Worm (Caenorhabditis elegans) whole organism, late embryonic: ENCODE measurements around the gene tes-1.
A peak's percentile ranks its signal among the peaks of the same experiment; 100 is the strongest.

Experiments used
- C08G9.2 ChIP-seq: sonication (generic microtip); optimal IDR thresholded peaks from 2 replicates; lab custom pipeline; 2016; ENCODE audit warnings: mild to moderate bottlenecking, missing genetic modification characterization, moderate library complexity, missing compliant biosample characterization
- C38D4.7 ChIP-seq: fragments of 200-800 bp; sonication (Bioruptor generic); optimal IDR thresholded peaks from 2 replicates; lab custom pipeline; 2018; ENCODE audit warnings: mild to moderate bottlenecking, missing genetic modification characterization, moderate library complexity, missing compliant biosample characterization
- K02D7.2 ChIP-seq: sonication (generic microtip); optimal IDR thresholded peaks from 2 replicates; lab custom pipeline; 2017; ENCODE audit warnings: mild to moderate bottlenecking, missing genetic modification characterization, missing compliant biosample characterization
- T23F11.4 ChIP-seq: fragments of 200-800 bp; sonication (Bioruptor generic); optimal IDR thresholded peaks from 2 replicates; lab custom pipeline; 2018; ENCODE audit warnings: mild to moderate bottlenecking, missing genetic modification characterization, missing compliant biosample characterization
- ahr-1 ChIP-seq: sonication (generic microtip); optimal IDR thresholded peaks from 2 replicates; lab custom pipeline; 2016; ENCODE audit warnings: missing genetic modification characterization, missing compliant biosample characterization
- ama-1 ChIP-seq: fragments of 150-350 bp; optimal IDR thresholded peaks from 2 replicates; lab custom pipeline; 2014
- ceh-14 ChIP-seq: sonication (generic microtip); optimal IDR thresholded peaks from 2 replicates; lab custom pipeline; 2016; ENCODE audit warnings: missing genotype, missing genetic modification characterization, missing compliant biosample characterization
- ceh-18 ChIP-seq: sonication (generic microtip); optimal IDR thresholded peaks from 2 replicates; lab custom pipeline; 2016; ENCODE audit warnings: missing genetic modification characterization, missing compliant biosample characterization
- ceh-19 ChIP-seq: fragments of 200-800 bp; sonication (Bioruptor generic); optimal IDR thresholded peaks from 2 replicates; lab custom pipeline; 2018; ENCODE audit warnings: mild to moderate bottlenecking, missing genetic modification characterization, missing compliant biosample characterization
- ceh-22 ChIP-seq: sonication (generic microtip); optimal IDR thresholded peaks from 2 replicates; lab custom pipeline; 2017; ENCODE audit warnings: missing biosample characterization, missing genetic modification characterization
- ceh-24 ChIP-seq: sonication (generic microtip); optimal IDR thresholded peaks from 2 replicates; lab custom pipeline; 2016; ENCODE audit warnings: mild to moderate bottlenecking, missing genetic modification characterization, missing compliant biosample characterization
- ceh-30 ChIP-seq: fragments of 150-350 bp; optimal IDR thresholded peaks from 2 replicates; lab custom pipeline; 2014; ENCODE audit warnings: missing biosample characterization, missing genetic modification characterization
- ceh-31 ChIP-seq: sonication (generic microtip); optimal IDR thresholded peaks from 2 replicates; lab custom pipeline; 2016; ENCODE audit warnings: missing genetic modification characterization, missing compliant biosample characterization
- ceh-34 ChIP-seq: sonication (generic microtip); optimal IDR thresholded peaks from 2 replicates; lab custom pipeline; 2016; ENCODE audit warnings: mild to moderate bottlenecking, missing genetic modification characterization, missing compliant biosample characterization
- ceh-45 ChIP-seq: fragments of 200-800 bp; sonication (Bioruptor generic); IDR thresholded peaks from 2 replicates; pipeline ENCODE4 v1.3.6; 2022; ENCODE audit warnings: missing genetic modification reagents, missing genetic modification characterization, missing compliant biosample characterization
- ceh-6 ChIP-seq: fragments of 200-800 bp; sonication (Bioruptor generic); optimal IDR thresholded peaks from 2 replicates; lab custom pipeline; 2018; ENCODE audit warnings: mild to moderate bottlenecking, missing genetic modification characterization, missing compliant biosample characterization
- ceh-9 ChIP-seq: sonication (generic microtip); optimal IDR thresholded peaks from 2 replicates; lab custom pipeline; 2016; ENCODE audit warnings: mild to moderate bottlenecking, missing genetic modification characterization, inconsistent platforms, missing compliant biosample characterization
- dmd-4 ChIP-seq: sonication (generic microtip); optimal IDR thresholded peaks from 2 replicates; lab custom pipeline; 2016; ENCODE audit warnings: borderline replicate concordance, missing genetic modification characterization, missing compliant biosample characterization
- dve-1 ChIP-seq: sonication (generic microtip); optimal IDR thresholded peaks from 2 replicates; lab custom pipeline; 2017; ENCODE audit warnings: antibody characterized with exemption, mild to moderate bottlenecking, missing genetic modification characterization, missing compliant biosample characterization
- elt-2 ChIP-seq: sonication (generic microtip); optimal IDR thresholded peaks from 2 replicates; lab custom pipeline; 2016; ENCODE audit warnings: missing genetic modification reagents, missing genetic modification characterization, missing compliant biosample characterization
- elt-4 ChIP-seq: sonication (generic microtip); optimal IDR thresholded peaks from 2 replicates; lab custom pipeline; 2016; ENCODE audit warnings: missing genetic modification characterization, missing compliant biosample characterization
- ets-4 ChIP-seq: sonication (generic microtip); optimal IDR thresholded peaks from 2 replicates; lab custom pipeline; 2016; ENCODE audit warnings: missing genetic modification characterization, missing compliant biosample characterization
- eyg-1 ChIP-seq: sonication (generic microtip); optimal IDR thresholded peaks from 2 replicates; lab custom pipeline; 2016; ENCODE audit warnings: missing genotype, missing genetic modification characterization, missing compliant biosample characterization
- fkh-10 ChIP-seq: fragments of 150-350 bp; optimal IDR thresholded peaks from 2 replicates; lab custom pipeline; 2014; ENCODE audit warnings: missing biosample characterization, missing genetic modification reagents, missing genetic modification characterization
- fkh-6 ChIP-seq: sonication (generic microtip); optimal IDR thresholded peaks from 2 replicates; lab custom pipeline; 2016; ENCODE audit warnings: missing genetic modification characterization, missing compliant biosample characterization
- hlh-15 ChIP-seq: sonication (generic microtip); optimal IDR thresholded peaks from 2 replicates; lab custom pipeline; 2016; ENCODE audit warnings: missing genetic modification characterization, missing compliant biosample characterization
- hlh-30 ChIP-seq: sonication (generic microtip); optimal IDR thresholded peaks from 2 replicates; lab custom pipeline; 2017; ENCODE audit warnings: antibody characterized with exemption, missing genetic modification characterization, missing compliant biosample characterization; ENCODE audit not compliant: insufficient read depth
- hlh-6 ChIP-seq: sonication (generic microtip); optimal IDR thresholded peaks from 2 replicates; lab custom pipeline; 2016; ENCODE audit warnings: missing genotype, missing genetic modification characterization, missing compliant biosample characterization
- madf-2 ChIP-seq: sonication (generic microtip); optimal IDR thresholded peaks from 2 replicates; lab custom pipeline; 2017; ENCODE audit warnings: missing genetic modification characterization, missing compliant biosample characterization
- mec-3 ChIP-seq: sonication (generic microtip); optimal IDR thresholded peaks from 2 replicates; lab custom pipeline; 2016; ENCODE audit warnings: borderline replicate concordance, missing genetic modification characterization, missing compliant biosample characterization
- nfya-1 ChIP-seq: sonication (generic microtip); optimal IDR thresholded peaks from 2 replicates; lab custom pipeline; 2017; ENCODE audit warnings: missing genetic modification characterization, mild to moderate bottlenecking, missing compliant biosample characterization, antibody characterized with exemption, moderate library complexity
- nhr-11 ChIP-seq: fragments of 150-350 bp; optimal IDR thresholded peaks from 2 replicates; lab custom pipeline; 2014; ENCODE audit warnings: missing biosample characterization, missing genetic modification characterization
- nhr-232 ChIP-seq: sonication (generic microtip); optimal IDR thresholded peaks from 2 replicates; lab custom pipeline; 2016; ENCODE audit warnings: missing genetic modification characterization, missing compliant biosample characterization
- pag-3 ChIP-seq: sonication (generic microtip); optimal IDR thresholded peaks from 2 replicates; lab custom pipeline; 2016; ENCODE audit warnings: missing compliant biosample characterization, missing genetic modification characterization, borderline replicate concordance
- pat-9 ChIP-seq: fragments of 200-800 bp; sonication (Bioruptor generic); optimal IDR thresholded peaks from 2 replicates; lab custom pipeline; 2018; ENCODE audit warnings: mild to moderate bottlenecking, missing genetic modification characterization, moderate library complexity, missing compliant biosample characterization
- pax-1 ChIP-seq: fragments of 150-350 bp; optimal IDR thresholded peaks from 2 replicates; lab custom pipeline; 2014; ENCODE audit warnings: missing biosample characterization, missing genetic modification characterization
- pha-2 ChIP-seq: sonication (generic microtip); optimal IDR thresholded peaks from 2 replicates; lab custom pipeline; 2017; ENCODE audit warnings: mild to moderate bottlenecking, missing genetic modification characterization, missing compliant biosample characterization
- pqm-1 ChIP-seq: sonication (generic microtip); optimal IDR thresholded peaks from 2 replicates; lab custom pipeline; 2016; ENCODE audit warnings: missing genetic modification characterization, missing compliant biosample characterization
- pros-1 ChIP-seq: fragments of 150-350 bp; optimal IDR thresholded peaks from 2 replicates; lab custom pipeline; 2014; ENCODE audit warnings: missing biosample characterization, missing genetic modification reagents, missing genetic modification characterization
- ref-2 ChIP-seq: sonication (generic microtip); optimal IDR thresholded peaks from 2 replicates; lab custom pipeline; 2016; ENCODE audit warnings: missing genetic modification characterization, missing compliant biosample characterization
- rnt-1 ChIP-seq: sonication (generic microtip); optimal IDR thresholded peaks from 2 replicates; lab custom pipeline; 2016; ENCODE audit warnings: missing genetic modification characterization, missing compliant biosample characterization
- sdc-2 ChIP-seq: sonication (generic microtip); optimal IDR thresholded peaks from 2 replicates; lab custom pipeline; 2016; ENCODE audit warnings: missing genotype, missing genetic modification characterization, missing compliant biosample characterization
- sox-2 ChIP-seq: fragments of 200-800 bp; sonication (Bioruptor generic); IDR thresholded peaks from 2 replicates; pipeline ENCODE4 v1.3.6; 2022; ENCODE audit warnings: missing genetic modification reagents, missing genetic modification characterization, missing compliant biosample characterization
- tbx-2 ChIP-seq: sonication (generic microtip); optimal IDR thresholded peaks from 2 replicates; lab custom pipeline; 2016; ENCODE audit warnings: missing genetic modification characterization, missing compliant biosample characterization
- tbx-7 ChIP-seq: sonication (generic microtip); optimal IDR thresholded peaks from 2 replicates; lab custom pipeline; 2016; ENCODE audit warnings: missing genotype, missing genetic modification characterization, missing compliant biosample characterization
- unc-42 ChIP-seq: sonication (generic microtip); optimal IDR thresholded peaks from 2 replicates; lab custom pipeline; 2016; ENCODE audit warnings: missing genotype, missing genetic modification characterization, missing compliant biosample characterization
- ztf-16 ChIP-seq: sonication (generic microtip); optimal IDR thresholded peaks from 2 replicates; lab custom pipeline; 2017; ENCODE audit warnings: missing genetic modification characterization, missing compliant biosample characterization

Gene tes-1

ce11 chrIV:7491464-7491863 is 40.2 kb upstream of the tes-1 start, which contains the start of gene F55G1.1:
TSS of gene F55G1.1 (plus strand) at chrIV:7491764.
- no peak for TF ChIP-seq hlh-6 (tag; lab: Kevin White, UChicago)

DNA sequence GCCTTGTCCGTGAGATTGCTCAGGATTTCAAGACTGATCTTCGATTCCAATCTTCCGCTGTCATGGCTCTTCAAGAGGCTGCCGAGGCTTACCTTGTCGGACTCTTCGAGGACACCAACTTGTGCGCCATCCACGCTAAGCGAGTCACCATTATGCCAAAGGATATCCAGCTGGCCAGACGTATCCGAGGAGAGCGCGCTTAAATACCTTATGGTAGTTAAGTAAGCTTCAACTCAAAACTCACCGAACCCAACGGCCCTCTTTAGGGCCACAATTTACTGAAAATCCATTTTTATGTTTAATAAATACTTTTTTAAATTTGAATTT is 37.2 kb upstream of the tes-1 start:
- TF ChIP-seq hlh-15 (no peak), nhr-11 (no peak), ceh-6 (GFP tag; lab: Kevin White, UChicago) (no peak), ets-4 (tag; lab: Kevin White, UChicago) (no peak), dmd-4 (tag; lab: Kevin White, UChicago) (no peak), fkh-10 (no peak), nhr-232 (tag; lab: Kevin White, UChicago) (no peak), T23F11.4 (GFP tag; lab: Kevin White, UChicago) (no peak), pha-2 (tag; lab: Kevin White, UChicago) (no peak), tbx-7 (tag; lab: Kevin White, UChicago) (no peak), ceh-19 (GFP tag; lab: Kevin White, UChicago) (no peak), nfya-1 (no peak), ceh-30 (tag; lab: Kevin White, UChicago) (no peak), C38D4.7 (GFP tag; lab: Kevin White, UChicago) (no peak), madf-2 (tag; lab: Kevin White, UChicago) (no peak), ceh-9 (tag; lab: Kevin White, UChicago) (no peak), ceh-45 (GFP tag; lab: Robert Waterston, UW) (no peak), tbx-2 (no peak), mec-3 (tag; lab: Kevin White, UChicago) (no peak)

DNA sequence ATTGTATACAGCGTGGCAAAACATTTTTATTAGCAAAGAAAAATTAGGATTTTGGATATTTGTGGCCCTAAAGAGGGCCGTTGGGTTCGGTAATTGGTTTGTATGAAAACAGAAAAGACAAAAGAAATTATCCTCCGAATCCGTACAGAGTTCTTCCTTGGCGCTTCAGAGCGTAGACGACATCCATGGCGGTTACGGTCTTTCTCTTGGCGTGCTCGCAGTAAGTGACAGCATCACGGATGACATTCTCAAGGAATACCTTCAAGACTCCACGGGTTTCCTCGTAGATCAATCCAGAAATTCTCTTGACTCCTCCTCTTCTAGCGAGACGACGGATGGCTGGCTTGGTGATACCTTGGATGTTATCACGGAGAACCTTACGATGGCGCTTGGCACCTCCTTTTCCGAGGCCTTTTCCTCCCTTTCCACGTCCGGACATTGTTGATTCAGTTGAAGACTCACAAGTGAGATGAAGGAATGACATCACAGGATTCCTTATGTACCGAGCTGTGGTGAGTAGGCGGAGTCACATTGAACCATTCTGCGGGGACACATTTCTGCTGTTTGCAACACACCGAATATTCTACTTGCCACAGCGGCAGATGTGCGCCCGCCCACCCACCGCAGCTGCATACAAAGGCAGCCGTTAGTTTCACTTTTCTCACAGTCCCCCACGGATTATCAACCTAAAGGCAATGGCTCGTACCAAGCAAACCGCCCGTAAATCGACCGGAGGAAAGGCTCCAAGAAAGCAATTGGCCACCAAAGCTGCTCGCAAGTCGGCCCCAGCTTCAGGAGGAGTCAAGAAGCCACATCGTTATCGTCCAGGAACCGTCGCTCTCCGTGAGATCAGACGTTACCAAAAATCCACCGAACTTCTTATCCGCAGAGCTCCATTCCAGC is 36.6 kb upstream of the tes-1 start, which contains the start of the genes his-60 and his-59:
Gene his-60 (minus strand): TSS at position 439 of the 903 bp plus-strand sequence.
Gene his-59 (plus strand): TSS at position 696 of the 903 bp plus-strand sequence.
- no peak for TF ChIP-seq rnt-1 (tag; lab: Kevin White, UChicago)
- no peak for TF ChIP-seq pha-2 (tag; lab: Kevin White, UChicago)
- TF ChIP-seq eyg-1 = no peak
- TF ChIP-seq ceh-22 (tag; lab: Kevin White, UChicago) = peak; percentile 24
- no peak for TF ChIP-seq ceh-14 (tag; lab: Kevin White, UChicago)
- peak; percentile 77 for TF ChIP-seq ceh-34 (tag; lab: Kevin White, UChicago)
- peak; percentile 16 for TF ChIP-seq elt-2
- no peak for TF ChIP-seq C08G9.2 (tag; lab: Kevin White, UChicago)
- TF ChIP-seq dve-1 (tag; lab: Kevin White, UChicago) = no peak
- no peak for TF ChIP-seq fkh-10
- TF ChIP-seq elt-4 (tag; lab: Kevin White, UChicago) = no peak
- TF ChIP-seq tbx-2 = peak; percentile 76
- peak; percentile 25 for TF ChIP-seq hlh-30 (tag; lab: Kevin White, UChicago)
- TF ChIP-seq hlh-6 (tag; lab: Kevin White, UChicago) = no peak
- no peak for TF ChIP-seq unc-42 (tag; lab: Kevin White, UChicago)
- no peak for TF ChIP-seq pat-9 (tag; lab: Kevin White, UChicago)
- no peak for TF ChIP-seq T23F11.4 (GFP tag; lab: Kevin White, UChicago)
- no peak for TF ChIP-seq ahr-1 (tag; lab: Kevin White, UChicago)
- TF ChIP-seq sox-2 (GFP tag; lab: Robert Waterston, UW) = no peak
- TF ChIP-seq fkh-6 (tag; lab: Kevin White, UChicago) = no peak
- peak; percentile 19 for TF ChIP-seq tbx-7 (tag; lab: Kevin White, UChicago)
- peak; percentile 77 for TF ChIP-seq ceh-31 (tag; lab: Kevin White, UChicago)
- TF ChIP-seq nfya-1 = peak; percentile 33
- TF ChIP-seq ref-2 (tag; lab: Kevin White, UChicago) = peak; percentile 83
- no peak for TF ChIP-seq K02D7.2 (tag; lab: Kevin White, UChicago)
- TF ChIP-seq ceh-24 (tag; lab: Kevin White, UChicago) = no peak
- TF ChIP-seq pag-3 = no peak
- TF ChIP-seq ceh-18 (tag; lab: Kevin White, UChicago) = no peak
- TF ChIP-seq pqm-1 (tag; lab: Kevin White, UChicago) = no peak
- TF ChIP-seq ceh-6 (GFP tag; lab: Kevin White, UChicago) = peak; percentile 0
- TF ChIP-seq ceh-9 (tag; lab: Kevin White, UChicago) = no peak
- TF ChIP-seq ama-1 = peak; percentile 90
- TF ChIP-seq sdc-2 (tag; lab: Kevin White, UChicago) = peak; percentile 57
- TF ChIP-seq pros-1 (tag; lab: Kevin White, UChicago) = peak; percentile 31
- TF ChIP-seq pax-1 (tag; lab: Kevin White, UChicago) = no peak
- peak; percentile 16 for TF ChIP-seq ztf-16 (tag; lab: Kevin White, UChicago)
